Fruit fly (Drosophila melanogaster) whole organism, embryonic: Measurements from ENCODE around the gene PAN3.

Experiments used
- CG1233 ChIP-seq: fragments of 200-800 bp; sonication (Bioruptor generic); optimal IDR thresholded peaks from 4 replicates; lab custom pipeline; 2018; ENCODE audit warnings: missing biosample characterization, mild to moderate bottlenecking, missing genetic modification characterization
- CG13424 ChIP-seq: fragments of 200-800 bp; sonication (Bioruptor generic); optimal IDR thresholded peaks from 2 replicates; lab custom pipeline; 2019; ENCODE audit warnings: missing biosample characterization, mild to moderate bottlenecking, missing genetic modification characterization, moderate library complexity
- CG17361 ChIP-seq: fragments of 200-800 bp; sonication (Bioruptor generic); IDR thresholded peaks from 3 replicates; pipeline ENCODE4 v1.3.6; 2022; ENCODE audit warnings: missing biosample characterization, missing genetic modification characterization
- CG30020 ChIP-seq: fragments of 200-800 bp; optimal IDR thresholded peaks from 2 replicates; lab custom pipeline; 2019; ENCODE audit warnings: missing biosample characterization, mild to moderate bottlenecking, missing genetic modification characterization, moderate library complexity
- CG3726 ChIP-seq: fragments of 200-800 bp; sonication (Bioruptor generic); IDR thresholded peaks from 3 replicates; pipeline ENCODE4, ENCODE4 v1.3.6; 2022; ENCODE audit warnings: missing biosample characterization, missing genetic modification characterization
- CG6175 ChIP-seq: fragments of 200-800 bp; sonication (Bioruptor generic); IDR thresholded peaks from 3 replicates; pipeline ENCODE4 v1.3.6; 2022; ENCODE audit warnings: missing biosample characterization, missing genetic modification characterization
- Dfd ChIP-seq, 2 experiments: fragments of >200 bp; optimal IDR thresholded peaks; 2 replicates each; lab custom pipeline; 2017; ENCODE audit warnings: missing biosample characterization in 2 of 2, missing genetic modification characterization in 2 of 2
- Ets97D ChIP-seq: fragments of 200-800 bp; sonication (Bioruptor generic); optimal IDR thresholded peaks from 3 replicates; lab custom pipeline; 2016; ENCODE audit warnings: missing biosample characterization, missing genetic modification characterization
- bigmax ChIP-seq: fragments of 200-800 bp; sonication (Bioruptor generic); optimal IDR thresholded peaks from 2 replicates; lab custom pipeline; 2018; ENCODE audit warnings: missing biosample characterization, mild to moderate bottlenecking, missing genetic modification characterization
- gsb-n ChIP-seq: fragments of 200-800 bp; sonication (Bioruptor generic); optimal IDR thresholded peaks from 3 replicates; lab custom pipeline; 2018; ENCODE audit warnings: missing biosample characterization, mild to moderate bottlenecking, missing genetic modification characterization
- org-1 ChIP-seq: fragments of 200-800 bp; sonication (Bioruptor generic); optimal IDR thresholded peaks from 2 replicates; lab custom pipeline; 2017; ENCODE audit warnings: missing biosample characterization, missing genetic modification characterization
- pzg ChIP-seq: fragments of 200-800 bp; sonication (Bioruptor generic); optimal IDR thresholded peaks from 3 replicates; lab custom pipeline; 2018; ENCODE audit warnings: missing biosample characterization, mild to moderate bottlenecking, missing genetic modification characterization, moderate library complexity
- ttk ChIP-seq: fragments of 200-800 bp; sonication (Bioruptor generic); IDR thresholded peaks from 2 replicates; pipeline ENCODE4 v2.1.2; 2022; ENCODE audit warnings: missing biosample characterization, missing genetic modification characterization
- unpg ChIP-seq: fragments of 200-800 bp; sonication (Bioruptor generic); optimal IDR thresholded peaks from 3 replicates; lab custom pipeline; 2018; ENCODE audit warnings: missing biosample characterization, mild to moderate bottlenecking, missing genetic modification characterization, moderate library complexity

dm6 chr3L:3036951-3037586 lies 33.9 kb upstream of the PAN3 start:
- no peak for TF ChIP-seq CG13424 (tag; lab: Kevin White, UChicago)
- TF ChIP-seq ttk (GFP tag; lab: Robert Waterston, UW), result no peak
- no peak for TF ChIP-seq gsb-n
- TF ChIP-seq CG17361 (GFP tag; lab: Robert Waterston, UW), result no peak
- TF ChIP-seq pzg (GFP tag; lab: Kevin White, UChicago), result no peak
- TF ChIP-seq CG6175 (GFP tag; lab: Robert Waterston, UW), result no peak
- TF ChIP-seq Dfd (GFP tag; optimal IDR thresholded peaks at IDR 0.05; lab: Kevin White, UChicago), result no peak
- TF ChIP-seq Ets97D (GFP tag; lab: Kevin White, UChicago), result no peak
- TF ChIP-seq unpg (GFP tag; lab: Kevin White, UChicago), result no peak
- no peak for TF ChIP-seq org-1 (GFP tag; lab: Kevin White, UChicago)
- TF ChIP-seq CG1233, result no peak
- TF ChIP-seq CG30020 (tag; lab: Kevin White, UChicago), result no peak
- no peak for TF ChIP-seq CG3726 (GFP tag; lab: Robert Waterston, UW)
- no peak for TF ChIP-seq bigmax (GFP tag; lab: Kevin White, UChicago)
